Worm (Caenorhabditis elegans) whole organism, L3 larva: ENCODE data around the gene K01A12.3.

ENCODE experiments used
- R02D3.7 ChIP-seq: fragments of 150-350 bp; optimal IDR thresholded peaks from 2 replicates; lab custom pipeline; 2014; ENCODE audit warnings: missing biosample characterization, missing genetic modification characterization
- ZK546.5 ChIP-seq: sonication (generic microtip); optimal IDR thresholded peaks from 2 replicates; lab custom pipeline; 2017; ENCODE audit warnings: missing biosample characterization, missing genetic modification characterization
- aly-2 ChIP-seq: fragments of 150-350 bp; optimal IDR thresholded peaks from 2 replicates; lab custom pipeline; 2014; ENCODE audit warnings: missing biosample characterization, missing genetic modification characterization
- ceh-16 ChIP-seq: sonication (generic microtip); optimal IDR thresholded peaks from 2 replicates; lab custom pipeline; 2017; ENCODE audit warnings: missing biosample characterization, missing genetic modification characterization
- ceh-28 ChIP-seq: fragments of 150-350 bp; optimal IDR thresholded peaks from 2 replicates; lab custom pipeline; 2014; ENCODE audit warnings: missing biosample characterization, missing genetic modification reagents, missing genetic modification characterization
- ceh-82 ChIP-seq: fragments of 150-350 bp; optimal IDR thresholded peaks from 2 replicates; lab custom pipeline; 2014; ENCODE audit warnings: missing biosample characterization, missing genetic modification characterization
- ceh-9 ChIP-seq: sonication (generic microtip); optimal IDR thresholded peaks from 2 replicates; lab custom pipeline; 2018; ENCODE audit warnings: missing biosample characterization, missing genetic modification characterization
- daf-12 ChIP-seq: fragments of 150-350 bp; optimal IDR thresholded peaks from 2 replicates; lab custom pipeline; 2014; ENCODE audit warnings: missing biosample characterization, missing genetic modification reagents, missing genetic modification characterization
- egl-27 ChIP-seq: sonication (generic microtip); optimal IDR thresholded peaks from 4 replicates; lab custom pipeline; 2017; ENCODE audit warnings: missing biosample characterization, missing genetic modification reagents, missing genetic modification characterization
- egl-5 ChIP-seq: fragments of 150-350 bp; optimal IDR thresholded peaks from 2 replicates; lab custom pipeline; 2017; ENCODE audit warnings: missing biosample characterization, missing genetic modification reagents, missing genetic modification characterization, inconsistent platforms
- elt-1 ChIP-seq: fragments of 150-350 bp; optimal IDR thresholded peaks from 2 replicates; lab custom pipeline; 2014; ENCODE audit warnings: missing biosample characterization, missing genetic modification characterization
- elt-2 ChIP-seq: sonication (generic microtip); optimal IDR thresholded peaks from 2 replicates; lab custom pipeline; 2016; ENCODE audit warnings: missing genetic modification reagents, mild to moderate bottlenecking, missing genetic modification characterization, missing compliant biosample characterization
- elt-3 ChIP-seq, 3 experiments: fragments of 150-350 bp in 1 of 3; sonication (generic microtip) in 2 of 3; optimal IDR thresholded peaks; 2 replicates in 2 of 3; 4 replicates in 1 of 3; lab custom pipeline; 2014 to 2017; ENCODE audit warnings: missing biosample characterization in 3 of 3, missing genetic modification characterization in 3 of 3
- eor-1 ChIP-seq, 2 experiments: fragments of 150-350 bp; optimal IDR thresholded peaks; 2 replicates each; lab custom pipeline; 2014 to 2018; ENCODE audit warnings: missing biosample characterization in 2 of 2, missing genetic modification characterization in 2 of 2
- fkh-10 ChIP-seq: sonication (generic microtip); optimal IDR thresholded peaks from 2 replicates; lab custom pipeline; 2017; ENCODE audit warnings: missing biosample characterization, missing genetic modification reagents, missing genetic modification characterization
- hmg-11 ChIP-seq: sonication (generic microtip); optimal IDR thresholded peaks from 2 replicates; lab custom pipeline; 2016; ENCODE audit warnings: missing genetic modification characterization, missing compliant biosample characterization
- jun-1 ChIP-seq: fragments of 150-350 bp; optimal IDR thresholded peaks from 2 replicates; lab custom pipeline; 2014; ENCODE audit warnings: missing biosample characterization, missing genetic modification reagents, missing genetic modification characterization
- lin-15B ChIP-seq: fragments of 150-350 bp; optimal IDR thresholded peaks from 2 replicates; lab custom pipeline; 2014; ENCODE audit warnings: missing biosample characterization, missing genetic modification characterization
- lsy-12 ChIP-seq: sonication (generic microtip); optimal IDR thresholded peaks from 2 replicates; lab custom pipeline; 2016; ENCODE audit warnings: mild to moderate bottlenecking, missing genetic modification characterization, missing compliant biosample characterization
- mdl-1 ChIP-seq: fragments of 150-350 bp; optimal IDR thresholded peaks from 2 replicates; lab custom pipeline; 2014; ENCODE audit warnings: missing biosample characterization, missing genetic modification characterization
- nfya-1 ChIP-seq: sonication (generic microtip); optimal IDR thresholded peaks from 2 replicates; lab custom pipeline; 2017; ENCODE audit warnings: missing genetic modification characterization, mild to moderate bottlenecking, missing compliant biosample characterization, antibody characterized with exemption, moderate library complexity; ENCODE audit not compliant: insufficient read depth
- nhr-12 ChIP-seq: fragments of 150-350 bp; optimal IDR thresholded peaks from 2 replicates; lab custom pipeline; 2014; ENCODE audit warnings: missing biosample characterization, missing genetic modification characterization
- nhr-23 ChIP-seq: fragments of 150-350 bp; optimal IDR thresholded peaks from 2 replicates; lab custom pipeline; 2014; ENCODE audit warnings: missing biosample characterization, missing genetic modification reagents, missing genetic modification characterization
- nhr-237 ChIP-seq: fragments of 150-350 bp; optimal IDR thresholded peaks from 2 replicates; lab custom pipeline; 2014; ENCODE audit warnings: missing biosample characterization, missing genetic modification characterization
- nhr-28 ChIP-seq: fragments of 150-350 bp; optimal IDR thresholded peaks from 2 replicates; lab custom pipeline; 2014; ENCODE audit warnings: missing biosample characterization, missing genetic modification characterization
- nhr-43 ChIP-seq: sonication (generic microtip); optimal IDR thresholded peaks from 2 replicates; lab custom pipeline; 2016; ENCODE audit warnings: mild to moderate bottlenecking, missing genetic modification characterization, missing compliant biosample characterization; ENCODE audit not compliant: poor library complexity, severe bottlenecking
- nhr-76 ChIP-seq: fragments of 150-350 bp; sonication (generic microtip); optimal IDR thresholded peaks from 5 replicates; lab custom pipeline; 2014; ENCODE audit warnings: missing biosample characterization, missing genetic modification characterization
- nhr-77 ChIP-seq: fragments of 150-350 bp; optimal IDR thresholded peaks from 2 replicates; lab custom pipeline; 2014; ENCODE audit warnings: missing biosample characterization, missing genetic modification characterization
- pha-4 ChIP-seq: fragments of 150-350 bp; optimal IDR thresholded peaks from 2 replicates; lab custom pipeline; 2014; ENCODE audit warnings: missing biosample characterization, missing genetic modification reagents, missing genetic modification characterization
- pqm-1 ChIP-seq: fragments of 150-350 bp; optimal IDR thresholded peaks from 2 replicates; lab custom pipeline; 2017; ENCODE audit warnings: missing biosample characterization, missing genetic modification characterization, inconsistent platforms
- snpc-4 ChIP-seq: fragments of 150-350 bp; optimal IDR thresholded peaks from 2 replicates; lab custom pipeline; 2014; ENCODE audit warnings: missing biosample characterization, missing genetic modification characterization
- tbx-2 ChIP-seq: sonication (generic microtip); optimal IDR thresholded peaks from 2 replicates; lab custom pipeline; 2016; ENCODE audit warnings: mild to moderate bottlenecking, missing genetic modification characterization, missing compliant biosample characterization
- unc-39 ChIP-seq: sonication (generic microtip); optimal IDR thresholded peaks from 4 replicates; lab custom pipeline; 2017; ENCODE audit warnings: missing biosample characterization, missing genetic modification characterization
- unc-62 ChIP-seq: fragments of 150-350 bp; sonication (generic microtip); optimal IDR thresholded peaks from 4 replicates; lab custom pipeline; 2014; ENCODE audit warnings: missing biosample characterization, missing genetic modification reagents, missing genetic modification characterization
- ztf-11 ChIP-seq: fragments of 150-350 bp; optimal IDR thresholded peaks from 2 replicates; lab custom pipeline; 2014; ENCODE audit warnings: missing biosample characterization, missing genetic modification characterization

Gene K01A12.3

ce11 chrX:8625090-8625489 is at the start of gene K01A12.3:
TSS of gene K01A12.3 (minus strand) at chrX:8625190.
- no peak for TF ChIP-seq ceh-16 (tag; lab: Kevin White, UChicago)
- no peak for TF ChIP-seq hmg-11 (tag; lab: Kevin White, UChicago)
- no peak for TF ChIP-seq jun-1 (tag; lab: Kevin White, UChicago)
- TF ChIP-seq daf-12 (tag; lab: Kevin White, UChicago) = no peak
- TF ChIP-seq fkh-10 = no peak
- no peak for TF ChIP-seq tbx-2 (tag; lab: Kevin White, UChicago)
- TF ChIP-seq snpc-4 (tag; lab: Kevin White, UChicago) = no peak
- TF ChIP-seq aly-2 (tag; lab: Kevin White, UChicago) = no peak
- TF ChIP-seq lsy-12 = no peak
- no peak for TF ChIP-seq nhr-76
- TF ChIP-seq unc-62 (GFP tag; lab: Kevin White, UChicago) = no peak
- no peak for TF ChIP-seq ceh-82 (tag; lab: Kevin White, UChicago)

DNA sequence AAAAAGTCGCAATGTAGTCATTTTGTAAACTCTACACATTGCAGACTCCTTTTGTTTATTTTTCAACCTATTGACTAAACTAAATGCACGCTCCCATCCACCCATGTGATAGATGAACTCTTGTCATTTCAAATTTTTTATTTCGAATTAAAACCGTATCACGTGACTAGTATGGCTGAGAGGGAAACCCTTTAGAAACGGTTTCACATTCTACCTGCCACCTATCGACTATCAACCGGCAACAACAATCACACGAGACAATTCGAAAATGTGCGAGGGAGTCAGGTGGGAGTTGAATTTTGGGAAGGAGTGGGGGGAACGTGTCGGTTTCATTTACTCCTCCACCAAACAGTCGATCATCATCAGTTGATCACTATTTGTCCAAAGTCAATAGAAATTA is 49.5 kb upstream of the K01A12.3 start:
- peak; percentile 2 for TF ChIP-seq jun-1 (tag; lab: Kevin White, UChicago)
- TF ChIP-seq ZK546.5 (tag; lab: Kevin White, UChicago) = no peak
- peak; percentile 14 for TF ChIP-seq nhr-43 (tag; lab: Kevin White, UChicago)
- TF ChIP-seq pqm-1 (tag; lab: Kevin White, UChicago) = peak; percentile 81
- no peak for TF ChIP-seq nhr-23 (tag; lab: Kevin White, UChicago)
- peak; percentile 81 for TF ChIP-seq elt-2
- TF ChIP-seq ceh-82 (tag; lab: Kevin White, UChicago) = no peak
- TF ChIP-seq nhr-77 (tag; lab: Kevin White, UChicago) = no peak
- TF ChIP-seq mdl-1 (tag; lab: Kevin White, UChicago) = peak; percentile 44
- peak; percentile 79 for TF ChIP-seq pha-4
- TF ChIP-seq snpc-4 (tag; lab: Kevin White, UChicago) = no peak
- TF ChIP-seq R02D3.7 = no peak
- no peak for TF ChIP-seq nhr-28 (tag; lab: Kevin White, UChicago)
- TF ChIP-seq tbx-2 (tag; lab: Kevin White, UChicago) = no peak

DNA sequence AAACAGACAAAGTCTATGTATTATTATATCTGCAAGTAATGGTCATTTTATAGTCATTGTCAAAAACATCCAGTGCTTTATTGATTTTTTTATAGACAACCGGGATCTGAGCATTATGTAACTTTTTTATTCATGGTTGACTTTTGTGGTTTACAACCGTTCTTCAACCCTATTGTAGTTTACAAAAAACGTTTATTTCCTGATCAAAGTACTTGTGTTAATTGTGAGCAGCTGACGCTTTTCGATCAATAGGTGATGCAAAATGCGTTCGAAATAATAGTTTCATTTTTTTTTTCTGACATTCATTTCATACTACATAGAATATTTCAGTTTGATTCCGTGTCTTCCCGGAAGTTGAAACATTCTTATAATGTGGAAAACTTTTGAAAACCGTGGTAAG is 47.8 kb upstream of the K01A12.3 start, which contains the start of the genes K09E2.2 and K09E2.3:
Gene K09E2.2, plus strand, starts transcription at position 301 of the 400 bp plus-strand sequence.
Gene K09E2.3, plus strand, starts transcription at position 325 of the 400 bp plus-strand sequence.
- TF ChIP-seq unc-62 (GFP tag; lab: Kevin White, UChicago) (no peak), ceh-9 (tag; lab: Kevin White, UChicago) (no peak), ztf-11 (tag; lab: Kevin White, UChicago) (no peak), nhr-237 (tag; lab: Kevin White, UChicago) (no peak), unc-39 (tag; lab: Kevin White, UChicago) (no peak), egl-5 (tag; lab: Kevin White, UChicago) (no peak), ceh-28 (no peak), fkh-10 (no peak), nhr-12 (tag; lab: Kevin White, UChicago) (no peak), nhr-77 (tag; lab: Kevin White, UChicago) (no peak), ceh-82 (tag; lab: Kevin White, UChicago) (no peak), elt-1 (no peak), lin-15B (no peak), nfya-1 (tag; lab: Kevin White, UChicago) (no peak), nhr-23 (tag; lab: Kevin White, UChicago) (no peak), jun-1 (tag; lab: Kevin White, UChicago) (no peak), ZK546.5 (tag; lab: Kevin White, UChicago) (no peak)

DNA sequence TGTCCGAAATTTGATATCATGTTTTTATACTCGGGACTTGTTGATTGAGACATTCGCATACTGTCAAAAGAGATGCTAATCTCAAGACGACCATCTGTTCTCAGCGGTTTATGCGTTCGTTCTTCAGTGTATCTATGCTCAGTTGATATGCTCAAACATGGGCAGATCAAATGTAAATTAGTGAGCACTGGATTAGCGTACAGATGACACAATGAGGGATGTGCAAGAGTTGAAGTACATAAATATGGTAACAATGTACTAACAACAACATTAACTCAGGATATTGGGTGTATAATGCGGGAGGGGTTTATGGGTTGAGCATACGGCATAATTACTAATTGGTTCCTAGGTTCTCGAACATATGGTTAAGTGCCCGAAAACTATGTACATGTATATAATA is 37.5 kb upstream of the K01A12.3 start:
- TF ChIP-seq ztf-11 (tag; lab: Kevin White, UChicago) (no peak), fkh-10 (no peak), elt-3 (tag; optimal IDR thresholded peaks at IDR 0.05; lab: Kevin White, UChicago) (no peak), aly-2 (tag; lab: Kevin White, UChicago) (no peak), lin-15B (no peak), egl-27 (tag; lab: Kevin White, UChicago) (no peak), tbx-2 (tag; lab: Kevin White, UChicago) (no peak), eor-1 (tag; optimal IDR thresholded peaks at IDR 0.05; lab: Kevin White, UChicago) (no peak), ceh-9 (tag; lab: Kevin White, UChicago) (no peak)
- TF ChIP-seq, all 47 proteins: peak for 0
